Worm (Caenorhabditis elegans): ENCODE measurements around the gene best-20.
A peak's percentile ranks its signal among the peaks of the same experiment; 100 is the strongest.

Gene best-20

DNA sequence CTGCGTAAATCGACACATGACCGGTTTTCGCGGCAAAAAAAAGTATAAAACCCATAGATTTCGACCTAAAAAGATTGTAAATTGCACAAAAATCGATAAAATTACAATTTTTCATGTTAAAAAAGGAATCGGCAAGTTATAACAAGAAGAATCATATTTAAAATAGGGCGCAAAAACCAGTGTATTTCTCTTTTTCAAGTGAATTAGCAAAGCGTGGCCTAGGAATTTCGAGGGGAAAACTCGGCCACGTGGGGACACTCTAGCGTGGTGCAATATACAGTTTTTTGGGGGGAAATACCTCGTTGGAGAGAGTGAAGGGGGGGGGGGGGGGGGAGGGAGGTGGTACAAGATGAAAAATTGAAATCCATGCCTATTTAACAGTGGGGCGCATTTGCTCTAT, 51.5 kb downstream of the best-20 start (continued):
- no peak for TF ChIP-seq jun-1 (tag; optimal IDR thresholded peaks at IDR 0.05)
- TF ChIP-seq nhr-77 (tag; optimal IDR thresholded peaks at IDR 0.05) = no peak
- TF ChIP-seq hlh-4 (tag; optimal IDR thresholded peaks at IDR 0.05) = no peak
- TF ChIP-seq pag-3 (tag; optimal IDR thresholded peaks at IDR 0.05; ENCODE audit: borderline replicate concordance, insufficient read depth) = no peak
- TF ChIP-seq lsy-2 (tag; optimal IDR thresholded peaks at IDR 0.05) = no peak
- peak; percentile 74 for TF ChIP-seq nhr-85 (tag)
- no peak for TF ChIP-seq egl-27 (tag; optimal IDR thresholded peaks at IDR 0.05)
